Worm (Caenorhabditis elegans) whole organism, L4/young adult: ENCODE results near the gene fip-3.

ENCODE experiments used
- W03F9.2 ChIP-seq: fragments of 150-350 bp; optimal IDR thresholded peaks from 2 replicates; lab custom pipeline; 2014; ENCODE audit warnings: missing biosample characterization, missing genetic modification characterization
- dao-5 ChIP-seq: sonication (generic microtip); optimal IDR thresholded peaks from 2 replicates; lab custom pipeline; 2016; ENCODE audit warnings: missing genotype, missing genetic modification characterization, moderate library complexity, missing compliant biosample characterization
- him-1 ChIP-seq: sonication (generic microtip); optimal IDR thresholded peaks from 2 replicates; lab custom pipeline; 2016; ENCODE audit warnings: missing genotype, missing genetic modification reagents, missing genetic modification characterization, missing compliant biosample characterization

ce11 chrIII:8596692-8597091, 7.4 kb upstream of the fip-3 start:
- TF ChIP-seq dao-5 (tag; lab: Kevin White, UChicago) (no peak), W03F9.2 (no peak), him-1 (tag; lab: Kevin White, UChicago) (no peak)
